Worm (Caenorhabditis elegans): Measurements from ENCODE around the gene K11H12.10.

Gene K11H12.10

DNA sequence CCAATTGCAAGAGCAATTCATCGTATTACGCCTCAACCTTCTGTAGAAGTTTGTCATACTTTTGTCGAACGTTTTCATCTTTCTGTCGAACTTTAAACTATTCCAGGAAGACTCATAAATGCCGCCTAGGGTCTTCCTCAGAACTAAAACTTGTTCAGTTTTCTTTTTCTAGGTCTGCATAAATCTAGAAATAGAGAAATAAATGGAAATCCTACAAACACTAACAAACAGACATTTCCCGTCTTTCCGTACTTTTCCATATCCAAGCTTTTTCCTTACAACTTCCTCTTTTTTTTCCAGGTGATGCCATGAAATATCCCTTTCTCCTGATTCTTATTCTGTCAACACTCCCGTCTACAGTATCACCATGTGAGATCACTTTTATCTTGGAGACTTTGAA is 8.3 kb downstream of the K11H12.10 start, which contains the start of gene cutl-28:
cutl-28 (plus strand) TSS at position 301 of the 400 bp plus-strand sequence.
- TF ChIP-seq lsy-27 (tag; optimal IDR thresholded peaks at IDR 0.05; ENCODE audit: borderline replicate concordance, insufficient read depth) (no peak), hsf-1 (GFP tag; IDR thresholded peaks at IDR 0.05) (no peak), ztf-28 (GFP tag; IDR thresholded peaks at IDR 0.05) (no peak), ama-1 (optimal IDR thresholded peaks at IDR 0.05) (no peak), ama-1 (GFP tag; optimal IDR thresholded peaks at IDR 0.05) (no peak), akir-1 (GFP tag; optimal IDR thresholded peaks at IDR 0.05) (no peak)

ce11 chrIV:684748-685147 is 8.9 kb downstream of the K11H12.10 start:
- TF ChIP-seq T07F8.4 (tag; optimal IDR thresholded peaks at IDR 0.05) (no peak), ztf-26 (tag; optimal IDR thresholded peaks at IDR 0.05) (no peak), rpc-1 (optimal IDR thresholded peaks at IDR 0.05) (no peak), rpc-1 (tag; optimal IDR thresholded peaks at IDR 0.05) (no peak), mel-28 (tag; optimal IDR thresholded peaks at IDR 0.05; ENCODE audit: borderline replicate concordance) (no peak), die-1 (tag; optimal IDR thresholded peaks at IDR 0.05) (no peak), B0261.1 (tag; optimal IDR thresholded peaks at IDR 0.05) (no peak)

DNA sequence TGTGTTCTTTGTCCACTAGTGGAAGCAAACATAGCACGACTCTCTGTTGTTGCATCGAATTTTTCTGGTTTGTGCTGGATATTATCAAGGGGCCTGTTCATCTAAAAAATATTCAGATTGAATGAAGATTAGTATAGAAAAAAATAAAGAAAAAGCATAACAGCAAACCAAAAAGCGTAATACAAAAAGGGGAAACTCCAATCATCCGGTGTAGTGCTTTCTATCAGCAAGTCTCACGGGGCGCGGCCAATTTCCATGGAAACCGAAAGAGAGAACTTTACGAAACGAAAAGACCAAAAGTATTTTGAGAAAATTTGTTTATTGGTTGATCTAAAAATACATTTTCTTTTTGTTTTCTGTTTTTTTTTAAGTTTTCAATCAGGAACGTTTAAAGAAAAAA is 22.4 kb downstream of the K11H12.10 start, which contains the start of gene Y55F3C.17:
Y55F3C.17 (minus strand) TSS at position 101 of the 400 bp plus-strand sequence.
- TF ChIP-seq hmg-1.2 (GFP tag; IDR thresholded peaks at IDR 0.05) (no peak), cebp-1 (GFP tag; IDR thresholded peaks at IDR 0.05) (no peak), cebp-1 (tag; optimal IDR thresholded peaks at IDR 0.05) (no peak), rcor-1 (GFP tag; IDR thresholded peaks at IDR 0.05) (no peak), hsf-1 (GFP tag; IDR thresholded peaks at IDR 0.05) (no peak), ccch-3 (GFP tag; optimal IDR thresholded peaks at IDR 0.05) (no peak), madf-6 (GFP tag; IDR thresholded peaks at IDR 0.05) (no peak), D2030.7 (GFP tag; IDR thresholded peaks at IDR 0.05) (no peak), F37B4.10 (GFP tag; IDR thresholded peaks at IDR 0.05) (no peak), cebp-2 (GFP tag; IDR thresholded peaks at IDR 0.05) (no peak), egrh-3 (GFP tag; IDR thresholded peaks at IDR 0.05) (no peak), aptf-2 (GFP tag; conservative IDR thresholded peaks at IDR 0.05) (no peak), dpl-1 (GFP tag; optimal IDR thresholded peaks at IDR 0.05) (no peak), lag-1 (GFP tag; IDR thresholded peaks at IDR 0.05) (no peak), let-526 (GFP tag; IDR thresholded peaks at IDR 0.05) (no peak), madf-3 (GFP tag; IDR thresholded peaks at IDR 0.05) (no peak), pbrm-1 (GFP tag; IDR thresholded peaks at IDR 0.05) (no peak), aptf-3 (GFP tag; IDR thresholded peaks at IDR 0.05) (no peak)

- TF ChIP-seq B0035.1 (tag; optimal IDR thresholded peaks at IDR 0.05), result no peak
- no peak for TF ChIP-seq ama-1 (optimal IDR thresholded peaks at IDR 0.05)
- TF ChIP-seq ama-1 (GFP tag; optimal IDR thresholded peaks at IDR 0.05), result no peak
- TF ChIP-seq dox-1 (GFP tag; IDR thresholded peaks at IDR 0.05), result no peak
- no peak for TF ChIP-seq unc-62 (GFP tag; optimal IDR thresholded peaks at IDR 0.05)
- TF ChIP-seq snpc-4 (GFP tag; optimal IDR thresholded peaks at IDR 0.05), result no peak
- no peak for TF ChIP-seq snpc-4 (tag; optimal IDR thresholded peaks at IDR 0.05)
- no peak for TF ChIP-seq fkh-3 (tag; optimal IDR thresholded peaks at IDR 0.05)
- no peak for TF ChIP-seq chd-7 (tag; optimal IDR thresholded peaks at IDR 0.05)
- no peak for TF ChIP-seq F37B4.10 (GFP tag; IDR thresholded peaks at IDR 0.05)
- TF ChIP-seq let-526 (GFP tag; IDR thresholded peaks at IDR 0.05), result no peak
- TF ChIP-seq gei-17 (GFP tag; optimal IDR thresholded peaks at IDR 0.05), result no peak
- no peak for TF ChIP-seq C17E4.6 (GFP tag; IDR thresholded peaks at IDR 0.05)
These were observed 31.8 kb downstream of the K11H12.10 start, which contains the start of gene cutl-26 for ce11 chrIV:707635-708034. Gene cutl-26, minus strand, starts transcription at chrIV:707735.
